Fruit fly (Drosophila melanogaster) whole organism, embryonic: Measurements from ENCODE around the gene CG15414.

Source experiments
- Abd-B ChIP-seq: fragments of 200-800 bp; sonication (Bioruptor generic); optimal IDR thresholded peaks from 2 replicates; lab custom pipeline; 2018; ENCODE audit warnings: missing biosample characterization, mild to moderate bottlenecking, missing genetic modification characterization, moderate library complexity
- Ada2b ChIP-seq: fragments of 200-800 bp; sonication (Bioruptor generic); IDR thresholded peaks from 2 replicates; pipeline ENCODE4 v1.3.6; 2022; ENCODE audit warnings: missing biosample characterization, missing genetic modification characterization
- Blimp-1 ChIP-seq: fragments of 200-800 bp; sonication (Bioruptor generic); optimal IDR thresholded peaks from 3 replicates; lab custom pipeline; 2018; ENCODE audit warnings: missing biosample characterization, missing genetic modification characterization, mild to moderate bottlenecking, moderate library complexity, missing genetic modification reagents
- CG10321 ChIP-seq: fragments of 200-800 bp; sonication (Bioruptor generic); IDR thresholded peaks from 2 replicates; pipeline ENCODE4 v1.3.6; 2022; ENCODE audit warnings: missing biosample characterization, missing genetic modification characterization
- CG11085 ChIP-seq: fragments of 200-800 bp; sonication (Bioruptor generic); IDR thresholded peaks from 2 replicates; pipeline ENCODE4 v1.3.6; 2022; ENCODE audit warnings: missing biosample characterization, missing genetic modification characterization
- CG11696 ChIP-seq: fragments of 200-800 bp; sonication (Bioruptor generic); IDR thresholded peaks from 2 replicates; pipeline ENCODE4 v1.3.6; 2022; ENCODE audit warnings: missing biosample characterization, missing genetic modification characterization
- CG11723 ChIP-seq: fragments of 200-800 bp; sonication (Bioruptor generic); optimal IDR thresholded peaks from 2 replicates; lab custom pipeline; 2017; ENCODE audit warnings: missing biosample characterization, mild to moderate bottlenecking, missing genetic modification characterization
- CG12071 ChIP-seq: fragments of 200-800 bp; sonication (Bioruptor generic); optimal IDR thresholded peaks from 3 replicates; lab custom pipeline; 2018; ENCODE audit warnings: missing biosample characterization, mild to moderate bottlenecking, missing genetic modification characterization
- CG12219 ChIP-seq: fragments of 200-800 bp; sonication (Bioruptor generic); optimal IDR thresholded peaks from 3 replicates; lab custom pipeline; 2018; ENCODE audit warnings: missing biosample characterization, mild to moderate bottlenecking, missing genetic modification characterization
- CG1233 ChIP-seq: fragments of 200-800 bp; sonication (Bioruptor generic); optimal IDR thresholded peaks from 4 replicates; lab custom pipeline; 2018; ENCODE audit warnings: missing biosample characterization, mild to moderate bottlenecking, missing genetic modification characterization
- CG13624 ChIP-seq: fragments of 200-800 bp; sonication (Bioruptor generic); optimal IDR thresholded peaks from 2 replicates; lab custom pipeline; 2016; ENCODE audit warnings: missing biosample characterization, missing genetic modification characterization
- CG14441 ChIP-seq: fragments of 200-800 bp; sonication (Bioruptor generic); IDR thresholded peaks from 2 replicates; pipeline ENCODE4 v1.3.6; 2022; ENCODE audit warnings: missing biosample characterization, missing genetic modification characterization
- CG15696 ChIP-seq: fragments of 200-800 bp; sonication (Bioruptor generic); optimal IDR thresholded peaks from 2 replicates; lab custom pipeline; 2019; ENCODE audit warnings: missing biosample characterization, mild to moderate bottlenecking, missing genetic modification characterization, moderate library complexity
- CG1603 ChIP-seq: fragments of 200-800 bp; sonication (Bioruptor generic); optimal IDR thresholded peaks from 2 replicates; lab custom pipeline; 2019; ENCODE audit warnings: missing biosample characterization, mild to moderate bottlenecking, missing genetic modification characterization, moderate library complexity
- CG16815 ChIP-seq: fragments of 200-800 bp; sonication (Bioruptor generic); optimal IDR thresholded peaks from 3 replicates; lab custom pipeline; 2017; ENCODE audit warnings: missing biosample characterization, mild to moderate bottlenecking, missing genetic modification characterization
- CG17385 ChIP-seq: fragments of 200-800 bp; sonication (Bioruptor generic); optimal IDR thresholded peaks from 3 replicates; lab custom pipeline; 2018; ENCODE audit warnings: missing biosample characterization, mild to moderate bottlenecking, missing genetic modification characterization
- CG18476 ChIP-seq: fragments of 200-800 bp; sonication (Bioruptor generic); optimal IDR thresholded peaks from 2 replicates; lab custom pipeline; 2016; ENCODE audit warnings: missing biosample characterization, mild to moderate bottlenecking, missing genetic modification characterization
- CG18764 ChIP-seq: fragments of 200-800 bp; sonication (Bioruptor generic); optimal IDR thresholded peaks from 3 replicates; lab custom pipeline; 2016; ENCODE audit warnings: missing biosample characterization, missing genetic modification characterization
- CG2120 ChIP-seq: fragments of 200-800 bp; sonication (Bioruptor generic); optimal IDR thresholded peaks from 3 replicates; lab custom pipeline; 2016; ENCODE audit warnings: missing biosample characterization, missing genetic modification characterization
- CG2889 ChIP-seq: fragments of 200-800 bp; sonication (Bioruptor generic); IDR thresholded peaks from 3 replicates; pipeline ENCODE4 v1.3.6; 2022; ENCODE audit warnings: missing biosample characterization, missing genetic modification characterization
- CG4404 ChIP-seq: fragments of 200-800 bp; sonication (Bioruptor generic); IDR thresholded peaks from 2 replicates; pipeline ENCODE4 v1.3.6; 2022; ENCODE audit warnings: missing biosample characterization, missing genetic modification characterization
- CG4424 ChIP-seq: fragments of 200-800 bp; sonication (Bioruptor generic); optimal IDR thresholded peaks from 3 replicates; lab custom pipeline; 2016; ENCODE audit warnings: missing biosample characterization, missing genetic modification characterization
- CG6175 ChIP-seq: fragments of 200-800 bp; sonication (Bioruptor generic); IDR thresholded peaks from 3 replicates; pipeline ENCODE4 v1.3.6; 2022; ENCODE audit warnings: missing biosample characterization, missing genetic modification characterization
- CG7928 ChIP-seq: fragments of 200-800 bp; sonication (Bioruptor generic); optimal IDR thresholded peaks from 2 replicates; lab custom pipeline; 2017; ENCODE audit warnings: missing biosample characterization, mild to moderate bottlenecking, missing genetic modification characterization
- CG8388 ChIP-seq: fragments of 200-800 bp; sonication (Bioruptor generic); optimal IDR thresholded peaks from 2 replicates; lab custom pipeline; 2019; ENCODE audit warnings: missing biosample characterization, mild to moderate bottlenecking, missing genetic modification characterization, moderate library complexity
- Chrac-16 ChIP-seq: fragments of 200-800 bp; sonication (Bioruptor generic); optimal IDR thresholded peaks from 3 replicates; lab custom pipeline; 2016; ENCODE audit warnings: missing biosample characterization, missing genetic modification characterization
- CoRest ChIP-seq: fragments of 200-800 bp; sonication (Bioruptor generic); optimal IDR thresholded peaks from 3 replicates; lab custom pipeline; 2018; ENCODE audit warnings: missing biosample characterization, mild to moderate bottlenecking, missing genetic modification characterization, moderate library complexity
- D19B ChIP-seq: fragments of 200-800 bp; sonication (Bioruptor generic); optimal IDR thresholded peaks from 2 replicates; lab custom pipeline; 2017; ENCODE audit warnings: missing biosample characterization, mild to moderate bottlenecking, missing genetic modification characterization
- Dek ChIP-seq: fragments of 200-800 bp; sonication (Bioruptor generic); optimal IDR thresholded peaks from 3 replicates; lab custom pipeline; 2019; ENCODE audit warnings: missing biosample characterization, mild to moderate bottlenecking, missing genetic modification characterization, moderate library complexity
- Dip2 ChIP-seq: fragments of 200-800 bp; sonication (Bioruptor generic); IDR thresholded peaks from 2 replicates; pipeline ENCODE4 v1.3.6; 2022; ENCODE audit warnings: missing biosample characterization, missing genetic modification characterization
- Gsc ChIP-seq: fragments of 200-800 bp; sonication (Bioruptor generic); IDR thresholded peaks from 2 replicates; pipeline ENCODE4 v1.3.6; 2022; ENCODE audit warnings: missing biosample characterization, missing genetic modification characterization
- Hr78 ChIP-seq, 2 experiments: fragments of 200-800 bp in 1 of 2; fragments of >200 bp in 1 of 2; sonication (Bioruptor generic) in 1 of 2; optimal IDR thresholded peaks; 2 replicates each; lab custom pipeline; 2017 to 2019; ENCODE audit warnings: missing biosample characterization in 2 of 2, missing genetic modification characterization in 2 of 2, mild to moderate bottlenecking in 1 of 2, moderate library complexity in 1 of 2
- MTF-1 ChIP-seq: fragments of 200-800 bp; sonication (Bioruptor generic); optimal IDR thresholded peaks from 2 replicates; lab custom pipeline; 2018; ENCODE audit warnings: missing biosample characterization, mild to moderate bottlenecking, missing genetic modification characterization, borderline replicate concordance
- Mrtf ChIP-seq: fragments of 200-800 bp; sonication (Bioruptor generic); IDR thresholded peaks from 3 replicates; pipeline ENCODE4 v1.3.6; 2022; ENCODE audit warnings: missing biosample characterization, missing genetic modification characterization
- Ptx1 ChIP-seq: fragments of 200-800 bp; sonication (Bioruptor generic); IDR thresholded peaks from 2 replicates; pipeline ENCODE4 v1.3.6; 2022; ENCODE audit warnings: missing biosample characterization, missing genetic modification characterization
- YL-1 ChIP-seq: fragments of 200-800 bp; sonication (Bioruptor generic); optimal IDR thresholded peaks from 3 replicates; lab custom pipeline; 2017; ENCODE audit warnings: missing biosample characterization, mild to moderate bottlenecking, missing genetic modification characterization
- caup ChIP-seq: fragments of 200-800 bp; sonication (Bioruptor generic); optimal IDR thresholded peaks from 3 replicates; lab custom pipeline; 2017; ENCODE audit warnings: missing biosample characterization, mild to moderate bottlenecking, missing genetic modification characterization, moderate library complexity; ENCODE audit not compliant: severe bottlenecking
- chinmo ChIP-seq: fragments of 200-800 bp; sonication (Bioruptor generic); IDR thresholded peaks from 4 replicates; pipeline ENCODE4 v1.3.6; 2022; ENCODE audit warnings: missing biosample characterization, missing genetic modification characterization; ENCODE audit not compliant: partially characterized antibody
- crol ChIP-seq: fragments of 200-800 bp; sonication (Bioruptor generic); IDR thresholded peaks from 2 replicates; pipeline ENCODE4 v1.3.6; 2022; ENCODE audit warnings: missing biosample characterization, missing genetic modification characterization
- da ChIP-seq: fragments of 200-800 bp; sonication (Bioruptor generic); optimal IDR thresholded peaks from 2 replicates; lab custom pipeline; 2016; ENCODE audit warnings: missing biosample characterization, missing genetic modification characterization
- eyg ChIP-seq: fragments of 200-800 bp; sonication (Bioruptor generic); optimal IDR thresholded peaks from 3 replicates; lab custom pipeline; 2016; ENCODE audit warnings: missing biosample characterization, missing genetic modification characterization
- gem ChIP-seq: fragments of 200-800 bp; sonication (Bioruptor generic); optimal IDR thresholded peaks from 2 replicates; lab custom pipeline; 2019; ENCODE audit warnings: missing biosample characterization, mild to moderate bottlenecking, missing genetic modification characterization, moderate library complexity
- knrl ChIP-seq: fragments of 200-800 bp; sonication (Bioruptor generic); IDR thresholded peaks from 3 replicates; pipeline ENCODE4 v1.3.6; 2022; ENCODE audit warnings: missing biosample characterization, missing genetic modification characterization; ENCODE audit not compliant: partially characterized antibody
- lab ChIP-seq: fragments of 200-800 bp; sonication (Bioruptor generic); optimal IDR thresholded peaks from 3 replicates; lab custom pipeline; 2017; ENCODE audit warnings: missing biosample characterization, missing genetic modification characterization, mild to moderate bottlenecking, moderate library complexity, missing genetic modification reagents
- nerfin-1 ChIP-seq: fragments of 200-800 bp; sonication (Bioruptor generic); optimal IDR thresholded peaks from 3 replicates; lab custom pipeline; 2019; ENCODE audit warnings: missing biosample characterization, mild to moderate bottlenecking, missing genetic modification characterization, moderate library complexity
- ro ChIP-seq: fragments of 200-800 bp; sonication (Bioruptor generic); IDR thresholded peaks from 2 replicates; pipeline ENCODE4 v1.3.6; 2022; ENCODE audit warnings: missing biosample characterization, missing genetic modification characterization
- shn ChIP-seq: fragments of 200-800 bp; sonication (Bioruptor generic); optimal IDR thresholded peaks from 3 replicates; lab custom pipeline; 2016; ENCODE audit warnings: missing biosample characterization, missing genetic modification characterization
- stc ChIP-seq: fragments of 200-800 bp; sonication (Bioruptor generic); IDR thresholded peaks from 2 replicates; pipeline ENCODE4 v1.3.6; 2022; ENCODE audit warnings: missing biosample characterization, missing genetic modification characterization
- trem ChIP-seq: fragments of 200-800 bp; optimal IDR thresholded peaks from 3 replicates; lab custom pipeline; 2019; ENCODE audit warnings: missing biosample characterization, mild to moderate bottlenecking, missing genetic modification characterization, moderate library complexity
- vfl ChIP-seq: fragments of 200-800 bp; sonication (Bioruptor generic); optimal IDR thresholded peaks from 2 replicates; lab custom pipeline; 2016; ENCODE audit warnings: missing biosample characterization, missing genetic modification characterization
- vnd ChIP-seq: fragments of 200-800 bp; sonication (Bioruptor generic); IDR thresholded peaks from 3 replicates; pipeline ENCODE4 v1.3.6; 2022; ENCODE audit warnings: missing biosample characterization, missing genetic modification characterization; ENCODE audit not compliant: partially characterized antibody

The CG15414 gene

DNA sequence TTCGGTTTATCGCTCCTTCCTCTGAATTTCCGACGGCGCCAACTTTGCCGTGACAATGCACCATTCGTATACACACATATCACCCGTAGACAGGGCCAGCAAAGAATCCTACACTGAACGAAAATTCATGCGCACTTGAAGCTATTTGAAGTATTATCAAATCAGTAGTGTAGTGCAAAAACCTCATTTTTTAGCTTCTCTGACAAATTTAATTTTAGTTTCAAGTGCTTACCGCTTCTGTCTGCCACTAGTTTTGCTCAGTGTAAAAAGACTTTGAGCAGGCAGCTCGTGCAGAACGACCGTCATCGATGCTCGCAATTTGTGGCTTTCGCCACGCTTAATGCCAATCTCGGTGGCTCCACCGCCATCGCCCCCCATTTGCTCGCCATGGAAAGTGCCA is 46.1 kb downstream of the CG15414 start (continued):
- TF ChIP-seq CG12071 (GFP tag; lab: Kevin White, UChicago) (no peak), YL-1 (GFP tag; lab: Kevin White, UChicago) (no peak), crol (GFP tag; lab: Robert Waterston, UW) (no peak), vfl (peak; percentile 24), CG8388 (GFP tag; lab: Kevin White, UChicago) (no peak), Mrtf (peak; percentile 40; the same call in 1 of the 3 replicates), gem (tag; lab: Kevin White, UChicago) (no peak), trem (tag; lab: Kevin White, UChicago) (no peak), CG11085 (GFP tag; lab: Robert Waterston, UW) (0 out of 2 replicates have a peak, but pooled peaks have one; percentile 34), MTF-1 (GFP tag; lab: Kevin White, UChicago) (no peak), CG13624 (GFP tag; lab: Kevin White, UChicago) (no peak), CG16815 (peak; percentile 4), CG11723 (GFP tag; lab: Kevin White, UChicago) (no peak), CG15696 (tag; lab: Kevin White, UChicago) (no peak), CG17385 (GFP tag; lab: Kevin White, UChicago) (no peak), Abd-B (GFP tag; lab: Kevin White, UChicago) (peak; percentile 18), CG1603 (peak; percentile 72), CG4404 (GFP tag; lab: Robert Waterston, UW) (peak; percentile 7; the same call in 1 of the 2 replicates), lab (no peak), CG1233 (GFP tag; lab: Kevin White, UChicago) (no peak), knrl (no peak), ro (GFP tag; lab: Robert Waterston, UW) (no peak), Gsc (GFP tag; lab: Robert Waterston, UW) (no peak), CG18764 (GFP tag; lab: Kevin White, UChicago) (no peak), vnd (GFP tag; lab: Robert Waterston, UW) (no peak), caup (no peak), stc (no peak), CG12219 (GFP tag; lab: Kevin White, UChicago) (no peak), CG11696 (GFP tag; lab: Robert Waterston, UW) (no peak), CG2120 (GFP tag; lab: Kevin White, UChicago) (peak; percentile 46), Dip2 (GFP tag; lab: Robert Waterston, UW) (no peak), CG14441 (GFP tag; lab: Robert Waterston, UW) (peak; percentile 68), chinmo (GFP tag; lab: Robert Waterston, UW) (no peak), Ada2b (GFP tag; lab: Robert Waterston, UW) (peak; percentile 73), da (GFP tag; lab: Kevin White, UChicago) (no peak), CoRest (tag; lab: Kevin White, UChicago) (peak; percentile 22), Chrac-16 (GFP tag; lab: Kevin White, UChicago) (peak; percentile 14), D19B (GFP tag; lab: Kevin White, UChicago) (no peak), Dek (tag; lab: Kevin White, UChicago) (no peak), CG10321 (GFP tag; lab: Robert Waterston, UW) (no peak), shn (peak; percentile 12), Hr78 (GFP tag; optimal IDR thresholded peaks at IDR 0.05; lab: Kevin White, UChicago) (no peak), Blimp-1 (GFP tag; lab: Kevin White, UChicago) (peak; percentile 42), nerfin-1 (no peak), CG7928 (GFP tag; lab: Kevin White, UChicago) (no peak), eyg (no peak), CG18476 (GFP tag; lab: Kevin White, UChicago) (peak; percentile 29), CG4424 (GFP tag; lab: Kevin White, UChicago) (peak; percentile 23), Ptx1 (GFP tag; lab: Robert Waterston, UW) (peak; percentile 65), CG2889 (GFP tag; lab: Robert Waterston, UW) (0 out of 3 replicates have a peak, but pooled peaks have one; percentile 47), CG6175 (GFP tag; lab: Robert Waterston, UW) (no peak)
